Worm (Caenorhabditis elegans): ENCODE results near the gene F08F8.7.

Gene F08F8.7

DNA sequence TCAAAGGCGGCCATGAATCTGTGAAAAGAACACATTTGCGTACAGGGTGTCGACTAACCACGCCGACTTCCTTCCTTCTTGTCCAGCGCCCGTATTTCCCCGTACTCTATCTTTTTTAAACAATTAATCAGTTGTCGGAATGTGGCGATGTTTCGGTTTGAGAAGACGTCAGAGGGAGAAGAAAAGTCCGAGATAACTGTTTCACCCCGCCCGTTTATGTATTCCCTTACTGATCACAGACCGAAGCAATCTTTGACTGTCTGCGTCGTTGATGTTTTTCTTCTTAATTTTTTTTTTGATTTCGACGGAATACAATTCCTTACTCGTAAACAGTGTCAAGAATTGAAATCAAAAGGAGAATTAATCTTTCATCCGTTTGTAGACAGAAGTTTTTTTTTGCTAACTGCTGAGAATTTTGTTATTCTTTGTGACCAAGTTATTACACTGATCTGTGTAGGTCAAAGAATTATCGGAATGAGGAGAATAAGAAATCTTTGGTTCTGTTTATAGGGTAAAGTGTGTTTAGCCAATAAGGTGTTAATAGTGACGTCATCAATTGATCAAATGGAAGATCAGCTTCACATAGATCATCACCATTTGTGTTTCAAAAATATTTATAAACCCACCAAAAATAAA lies 49.8 kb downstream of the F08F8.7 start (continued):
- TF ChIP-seq mdl-1 (tag; optimal IDR thresholded peaks at IDR 0.05) (peak in 1 of 2 experiments; percentile 27), unc-39 (tag; optimal IDR thresholded peaks at IDR 0.05) (no peak), Y5F2A.4 (GFP tag; optimal IDR thresholded peaks at IDR 0.05) (no peak), lin-39 (tag; optimal IDR thresholded peaks at IDR 0.05) (no peak), hmg-1.1 (GFP tag; IDR thresholded peaks at IDR 0.05) (no peak), F49E8.2 (tag; optimal IDR thresholded peaks at IDR 0.05; ENCODE audit: borderline replicate concordance) (no peak), lir-3 (tag; optimal IDR thresholded peaks at IDR 0.05) (no peak)

ce11 chrIII:7296092-7296668 lies 50.8 kb downstream of the F08F8.7 start:
- TF ChIP-seq aly-2 (tag; optimal IDR thresholded peaks at IDR 0.05) = no peak
- no peak for TF ChIP-seq arid-1 (GFP tag; conservative IDR thresholded peaks at IDR 0.05)
- no peak for TF ChIP-seq unc-39 (tag; optimal IDR thresholded peaks at IDR 0.05)
- TF ChIP-seq F49E8.2 (tag; optimal IDR thresholded peaks at IDR 0.05; ENCODE audit: borderline replicate concordance) = no peak
- TF ChIP-seq ztf-11 (tag; optimal IDR thresholded peaks at IDR 0.05) = no peak
- TF ChIP-seq dmd-6 (GFP tag; IDR thresholded peaks at IDR 0.05) = 0 out of 2 replicates have a peak, but pooled peaks have one; percentile 10
- no peak for TF ChIP-seq unc-130 (GFP tag; optimal IDR thresholded peaks at IDR 0.05)
- no peak for TF ChIP-seq dve-1 (tag; optimal IDR thresholded peaks at IDR 0.05; ENCODE audit: insufficient read depth)
- no peak for TF ChIP-seq nhr-11 (tag; optimal IDR thresholded peaks at IDR 0.05)
- no peak for TF ChIP-seq nhr-42 (GFP tag; IDR thresholded peaks at IDR 0.05)
- peak; percentile 61 for TF ChIP-seq nhr-28 (tag; optimal IDR thresholded peaks at IDR 0.05)
- no peak for TF ChIP-seq pha-4 (GFP tag; IDR thresholded peaks at IDR 0.05)
- TF ChIP-seq pha-4 (tag; optimal IDR thresholded peaks at IDR 0.05) = no peak
- TF ChIP-seq lin-15B (tag; optimal IDR thresholded peaks at IDR 0.05) = no peak
- no peak for TF ChIP-seq duxl-1 (tag; optimal IDR thresholded peaks at IDR 0.05; ENCODE audit: poor library complexity)
- peak in 1 of 2 experiments; percentile 35 for TF ChIP-seq lsy-2 (tag; optimal IDR thresholded peaks at IDR 0.05)
- TF ChIP-seq mep-1 (tag; optimal IDR thresholded peaks at IDR 0.05) = peak; percentile 29
- peak in 1 of 2 experiments; percentile 99 for TF ChIP-seq unc-62 (GFP tag; optimal IDR thresholded peaks at IDR 0.05 in 1 of 2)
- TF ChIP-seq unc-62 (tag; optimal IDR thresholded peaks at IDR 0.05) = no peak
- no peak for TF ChIP-seq F37D6.2 (tag; optimal IDR thresholded peaks at IDR 0.05)
- TF ChIP-seq nhr-102 (tag; optimal IDR thresholded peaks at IDR 0.05) = no peak
- no peak for TF ChIP-seq lin-13 (GFP tag; optimal IDR thresholded peaks at IDR 0.05)
- no peak for TF ChIP-seq tag-97 (GFP tag; IDR thresholded peaks at IDR 0.05)
- TF ChIP-seq hlh-30 (tag; optimal IDR thresholded peaks at IDR 0.05; ENCODE audit: insufficient read depth) = peak; percentile 25
- peak; percentile 21 for TF ChIP-seq hlh-11 (tag; optimal IDR thresholded peaks at IDR 0.05)
- peak; percentile 13 for TF ChIP-seq aha-1 (tag)
- no peak for TF ChIP-seq skn-1 (tag; optimal IDR thresholded peaks at IDR 0.05)
- TF ChIP-seq attf-4 (tag; optimal IDR thresholded peaks at IDR 0.05) = no peak
- TF ChIP-seq nhr-25 (tag; optimal IDR thresholded peaks at IDR 0.05; ENCODE audit: borderline replicate concordance, insufficient read depth) = peak; percentile 37
